Fruit fly (Drosophila melanogaster) whole organism, embryonic: ENCODE measurements around the gene CG32147.

Experiments
- Bgb ChIP-seq: fragments of 200-800 bp; sonication (Bioruptor generic); IDR thresholded peaks from 2 replicates; pipeline ENCODE4 v1.3.6; 2022; ENCODE audit warnings: missing biosample characterization, missing genetic modification characterization; ENCODE audit not compliant: partially characterized antibody
- BtbVII ChIP-seq: fragments of 200-800 bp; sonication (Bioruptor generic); optimal IDR thresholded peaks from 3 replicates; lab custom pipeline; 2017; ENCODE audit warnings: missing biosample characterization, mild to moderate bottlenecking, missing genetic modification characterization
- Bteb2 ChIP-seq: fragments of 200-800 bp; sonication (Bioruptor generic); optimal IDR thresholded peaks from 2 replicates; lab custom pipeline; 2016; ENCODE audit warnings: missing biosample characterization, missing genetic modification characterization
- CG10654 ChIP-seq: fragments of 200-800 bp; sonication (Bioruptor generic); optimal IDR thresholded peaks from 2 replicates; lab custom pipeline; 2016; ENCODE audit warnings: missing biosample characterization, missing genetic modification characterization
- CG10979 ChIP-seq: fragments of 200-800 bp; sonication (Bioruptor generic); optimal IDR thresholded peaks from 2 replicates; lab custom pipeline; 2018; ENCODE audit warnings: missing biosample characterization, mild to moderate bottlenecking, missing genetic modification characterization, moderate library complexity
- CG11247 ChIP-seq: fragments of 200-800 bp; sonication (Bioruptor generic); IDR thresholded peaks from 2 replicates; pipeline ENCODE4 v1.3.6; 2022; ENCODE audit warnings: missing biosample characterization, missing genetic modification characterization
- CG11723 ChIP-seq: fragments of 200-800 bp; sonication (Bioruptor generic); optimal IDR thresholded peaks from 2 replicates; lab custom pipeline; 2017; ENCODE audit warnings: missing biosample characterization, mild to moderate bottlenecking, missing genetic modification characterization
- CG12104 ChIP-seq: fragments of 200-800 bp; sonication (Bioruptor generic); optimal IDR thresholded peaks from 3 replicates; lab custom pipeline; 2016; ENCODE audit warnings: missing biosample characterization, missing genetic modification characterization
- CG12236 ChIP-seq: fragments of 200-800 bp; sonication (Bioruptor generic); optimal IDR thresholded peaks from 2 replicates; lab custom pipeline; 2016; ENCODE audit warnings: missing biosample characterization, missing genetic modification characterization
- CG1233 ChIP-seq: fragments of 200-800 bp; sonication (Bioruptor generic); optimal IDR thresholded peaks from 4 replicates; lab custom pipeline; 2018; ENCODE audit warnings: missing biosample characterization, mild to moderate bottlenecking, missing genetic modification characterization
- CG12659 ChIP-seq: fragments of 200-800 bp; sonication (Bioruptor generic); optimal IDR thresholded peaks from 3 replicates; lab custom pipeline; 2017; ENCODE audit warnings: mild to moderate bottlenecking, missing biosample characterization, missing genetic modification reagents, missing genetic modification characterization
- CG1647 ChIP-seq: fragments of 200-800 bp; sonication (Bioruptor generic); optimal IDR thresholded peaks from 3 replicates; lab custom pipeline; 2016; ENCODE audit warnings: missing biosample characterization, missing genetic modification characterization
- CG1792 ChIP-seq: fragments of 200-800 bp; sonication (Bioruptor generic); optimal IDR thresholded peaks from 2 replicates; lab custom pipeline; 2016; ENCODE audit warnings: missing biosample characterization, missing genetic modification characterization
- CG30403 ChIP-seq: fragments of 200-800 bp; sonication (Bioruptor generic); optimal IDR thresholded peaks from 3 replicates; lab custom pipeline; 2016; ENCODE audit warnings: missing biosample characterization, missing genetic modification characterization
- CG3726 ChIP-seq: fragments of 200-800 bp; sonication (Bioruptor generic); IDR thresholded peaks from 3 replicates; pipeline ENCODE4, ENCODE4 v1.3.6; 2022; ENCODE audit warnings: missing biosample characterization, missing genetic modification characterization
- CG5245 ChIP-seq: fragments of 200-800 bp; sonication (Bioruptor generic); optimal IDR thresholded peaks from 3 replicates; lab custom pipeline; 2016; ENCODE audit warnings: missing biosample characterization, missing genetic modification characterization
- CG6272 ChIP-seq: fragments of 200-800 bp; sonication (Bioruptor generic); IDR thresholded peaks from 2 replicates; pipeline ENCODE4 v1.3.6; 2022; ENCODE audit warnings: missing biosample characterization, missing genetic modification characterization
- CG7271 ChIP-seq: fragments of 200-800 bp; sonication (Bioruptor generic); optimal IDR thresholded peaks from 2 replicates; lab custom pipeline; 2018; ENCODE audit warnings: missing biosample characterization, mild to moderate bottlenecking, missing genetic modification characterization, moderate library complexity
- CG7357 ChIP-seq: fragments of 200-800 bp; sonication (Bioruptor generic); IDR thresholded peaks from 3 replicates; pipeline ENCODE4 v1.3.6; 2022; ENCODE audit warnings: missing biosample characterization, missing genetic modification characterization
- CG7745 ChIP-seq: fragments of 200-800 bp; sonication (Bioruptor generic); optimal IDR thresholded peaks from 2 replicates; lab custom pipeline; 2018; ENCODE audit warnings: missing biosample characterization, mild to moderate bottlenecking, missing genetic modification characterization, moderate library complexity
- CG8478 ChIP-seq: fragments of >200 bp; optimal IDR thresholded peaks from 2 replicates; lab custom pipeline; 2018
- CG8765 ChIP-seq: fragments of 200-800 bp; sonication (Bioruptor generic); IDR thresholded peaks from 2 replicates; pipeline ENCODE4 v1.3.6; 2022; ENCODE audit warnings: missing biosample characterization, missing genetic modification characterization
- CG8924 ChIP-seq: fragments of 200-800 bp; optimal IDR thresholded peaks from 3 replicates; lab custom pipeline; 2019; ENCODE audit warnings: missing biosample characterization, mild to moderate bottlenecking, missing genetic modification characterization, moderate library complexity
- Camta ChIP-seq: fragments of 200-800 bp; sonication (Bioruptor generic); optimal IDR thresholded peaks from 2 replicates; lab custom pipeline; 2016; ENCODE audit warnings: missing biosample characterization, missing genetic modification characterization
- Drgx ChIP-seq: fragments of 200-800 bp; sonication (Bioruptor generic); IDR thresholded peaks from 2 replicates; pipeline ENCODE4 v1.3.6; 2022; ENCODE audit warnings: missing biosample characterization, missing genetic modification characterization
- Meics ChIP-seq: fragments of 200-800 bp; sonication (Bioruptor generic); optimal IDR thresholded peaks from 2 replicates; lab custom pipeline; 2017; ENCODE audit warnings: missing biosample characterization, mild to moderate bottlenecking, missing genetic modification characterization
- Oli ChIP-seq: fragments of 200-800 bp; sonication (Bioruptor generic); optimal IDR thresholded peaks from 2 replicates; lab custom pipeline; 2018; ENCODE audit warnings: missing biosample characterization, mild to moderate bottlenecking, missing genetic modification characterization, moderate library complexity
- Poxn ChIP-seq: fragments of 200-800 bp; sonication (Bioruptor generic); IDR thresholded peaks from 2 replicates; pipeline ENCODE4 v1.3.6; 2022; ENCODE audit warnings: missing biosample characterization, missing genetic modification characterization
- Sin3A ChIP-seq: fragments of >200 bp; optimal IDR thresholded peaks from 2 replicates; lab custom pipeline; 2018
- Six4 ChIP-seq: fragments of 200-800 bp; sonication (Bioruptor generic); optimal IDR thresholded peaks from 2 replicates; lab custom pipeline; 2016; ENCODE audit warnings: missing biosample characterization, missing genetic modification characterization
- Sox100B ChIP-seq: fragments of 200-800 bp; sonication (Bioruptor generic); optimal IDR thresholded peaks from 3 replicates; lab custom pipeline; 2018; ENCODE audit warnings: missing biosample characterization, mild to moderate bottlenecking, missing genetic modification characterization
- Ssrp ChIP-seq: fragments of 200-800 bp; sonication (Bioruptor generic); optimal IDR thresholded peaks from 2 replicates; lab custom pipeline; 2018; ENCODE audit warnings: missing biosample characterization, mild to moderate bottlenecking, missing genetic modification characterization, moderate library complexity
- Stat92E ChIP-seq, 3 experiments: fragments of >200 bp in 2 of 3; fragments of 200-800 bp in 1 of 3; sonication (Bioruptor generic) in 1 of 3; optimal IDR thresholded peaks; 2 replicates each; lab custom pipeline; 2017 to 2019; ENCODE audit warnings: missing biosample characterization in 3 of 3, missing genetic modification characterization in 3 of 3, mild to moderate bottlenecking in 1 of 3, moderate library complexity in 1 of 3
- TFAM ChIP-seq: fragments of 200-800 bp; sonication (Bioruptor generic); optimal IDR thresholded peaks from 2 replicates; lab custom pipeline; 2017; ENCODE audit warnings: missing biosample characterization, missing genetic modification characterization, inconsistent platforms
- Usf ChIP-seq: fragments of 200-800 bp; sonication (Bioruptor generic); optimal IDR thresholded peaks from 2 replicates; lab custom pipeline; 2017; ENCODE audit warnings: missing genotype, missing biosample characterization, missing genetic modification characterization
- Xrp1 ChIP-seq: fragments of 200-800 bp; sonication (Bioruptor generic); IDR thresholded peaks from 2 replicates; pipeline ENCODE4 v1.3.6; 2022; ENCODE audit warnings: missing biosample characterization, missing genetic modification characterization
- aop ChIP-seq: fragments of 200-800 bp; sonication (Bioruptor generic); IDR thresholded peaks from 2 replicates; pipeline ENCODE4 v1.3.6; 2022; ENCODE audit warnings: missing biosample characterization, missing genetic modification characterization
- caup ChIP-seq: fragments of 200-800 bp; sonication (Bioruptor generic); optimal IDR thresholded peaks from 3 replicates; lab custom pipeline; 2017; ENCODE audit warnings: missing biosample characterization, mild to moderate bottlenecking, missing genetic modification characterization, moderate library complexity; ENCODE audit not compliant: severe bottlenecking
- croc ChIP-seq: fragments of 200-800 bp; sonication (Bioruptor generic); conservative IDR thresholded peaks from 3 replicates; pipeline ENCODE4 v1.3.6; 2022; ENCODE audit warnings: missing biosample characterization, missing genetic modification characterization
- dm ChIP-seq: fragments of 200-800 bp; sonication (Bioruptor generic); optimal IDR thresholded peaks from 3 replicates; lab custom pipeline; 2016; ENCODE audit warnings: missing biosample characterization, missing genetic modification characterization
- gcm2 ChIP-seq: fragments of 200-800 bp; sonication (Bioruptor generic); optimal IDR thresholded peaks from 2 replicates; lab custom pipeline; 2016; ENCODE audit warnings: missing biosample characterization, missing genetic modification characterization
- gfzf ChIP-seq: fragments of 200-800 bp; sonication (Bioruptor generic); optimal IDR thresholded peaks from 2 replicates; lab custom pipeline; 2016; ENCODE audit warnings: missing biosample characterization, mild to moderate bottlenecking, missing genetic modification characterization, moderate library complexity
- lov ChIP-seq, 2 experiments: fragments of 200-800 bp in 1 of 2; fragments of >200 bp in 1 of 2; sonication (Bioruptor generic) in 1 of 2; IDR thresholded peaks in 1 of 2; optimal IDR thresholded peaks in 1 of 2; 2 replicates in 1 of 2; 3 replicates in 1 of 2; pipeline versions ENCODE4 v1.3.6 to Lab custom; 2017 to 2022; ENCODE audit warnings: missing biosample characterization in 1 of 2, missing genetic modification characterization in 1 of 2
- mam ChIP-seq: fragments of 200-800 bp; sonication (Bioruptor generic); optimal IDR thresholded peaks from 3 replicates; lab custom pipeline; 2016; ENCODE audit warnings: missing biosample characterization, missing genetic modification characterization
- mld ChIP-seq: fragments of 200-800 bp; sonication (Bioruptor generic); IDR thresholded peaks from 3 replicates; pipeline ENCODE4 v1.3.6; 2022; ENCODE audit warnings: missing biosample characterization, missing genetic modification characterization; ENCODE audit not compliant: partially characterized antibody
- row ChIP-seq: fragments of 200-800 bp; sonication (Bioruptor generic); IDR thresholded peaks from 3 replicates; pipeline ENCODE4 v1.3.6; 2022; ENCODE audit warnings: missing biosample characterization, missing genetic modification characterization
- sens ChIP-seq: fragments of 200-800 bp; sonication (Bioruptor generic); peaks from one replicate; lab custom pipeline; 2016; ENCODE audit warnings: missing biosample characterization, missing genetic modification characterization
- seq ChIP-seq: fragments of 200-800 bp; sonication (Bioruptor generic); IDR thresholded peaks from 2 replicates; pipeline ENCODE4 v1.3.6; 2022; ENCODE audit warnings: missing biosample characterization, missing genetic modification characterization
- shn ChIP-seq: fragments of 200-800 bp; sonication (Bioruptor generic); optimal IDR thresholded peaks from 3 replicates; lab custom pipeline; 2016; ENCODE audit warnings: missing biosample characterization, missing genetic modification characterization
- tll ChIP-seq, 2 experiments: fragments of 200-800 bp in 1 of 2; fragments of >200 bp in 1 of 2; sonication (Bioruptor generic) in 1 of 2; optimal IDR thresholded peaks; 2 replicates each; lab custom pipeline; 2017 to 2019; ENCODE audit warnings: missing biosample characterization in 2 of 2, missing genetic modification characterization in 2 of 2, mild to moderate bottlenecking in 1 of 2, moderate library complexity in 1 of 2
- vfl ChIP-seq: fragments of 200-800 bp; sonication (Bioruptor generic); optimal IDR thresholded peaks from 2 replicates; lab custom pipeline; 2016; ENCODE audit warnings: missing biosample characterization, missing genetic modification characterization

CG32147 gene

DNA sequence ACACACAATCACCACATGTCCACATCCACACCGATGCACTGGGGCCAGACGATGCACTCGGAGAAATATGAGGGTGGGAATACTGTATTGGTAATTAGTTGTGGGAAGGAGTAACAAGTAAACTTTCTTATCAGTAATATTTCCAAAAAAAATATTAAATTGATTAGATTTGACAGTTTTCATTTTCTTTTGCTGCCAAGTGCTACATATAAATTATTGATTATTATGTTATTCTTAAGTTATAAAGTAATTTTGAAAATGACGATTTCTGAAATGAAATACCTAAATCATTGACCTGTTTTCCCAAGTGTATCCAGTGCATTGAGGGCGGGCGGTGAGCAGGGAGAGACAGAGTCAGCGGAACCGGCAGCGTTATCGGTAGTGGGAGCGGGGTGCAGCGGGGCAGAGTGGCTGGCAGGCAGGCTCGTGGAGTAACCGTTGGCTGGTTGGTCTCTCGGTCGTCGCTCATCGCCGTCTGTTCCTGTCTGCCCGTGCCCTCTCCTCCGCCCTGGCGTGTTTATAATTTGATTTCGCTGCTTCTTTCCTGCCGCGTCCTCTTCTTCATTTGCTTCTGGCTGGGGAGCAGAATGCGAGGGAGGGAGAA lies 36.0 kb downstream of the CG32147 start (continued):
- TF ChIP-seq CG12236 (GFP tag; lab: Kevin White, UChicago) (no peak), Stat92E (GFP tag; optimal IDR thresholded peaks at IDR 0.05; lab: Kevin White, UChicago) (no peak), Bgb (GFP tag; lab: Robert Waterston, UW) (no peak), aop (GFP tag; lab: Robert Waterston, UW) (no peak), CG11247 (GFP tag; lab: Robert Waterston, UW) (no peak), Xrp1 (GFP tag; lab: Robert Waterston, UW) (peak; percentile 68; the same call in 1 of the 2 replicates), sens (GFP tag; lab: Kevin White, UChicago) (peak; percentile 81), dm (GFP tag; lab: Kevin White, UChicago) (no peak), Meics (GFP tag; lab: Kevin White, UChicago) (peak; percentile 35), Drgx (GFP tag; lab: Robert Waterston, UW) (peak; percentile 87), lov (optimal IDR thresholded peaks at IDR 0.05; lab: Kevin White, UChicago) (no peak), lov (GFP tag; IDR thresholded peaks at IDR 0.05; lab: Robert Waterston, UW) (no peak), CG11723 (GFP tag; lab: Kevin White, UChicago) (no peak), CG6272 (GFP tag; lab: Robert Waterston, UW) (no peak), shn (GFP tag; lab: Kevin White, UChicago) (no peak), caup (GFP tag; lab: Kevin White, UChicago) (no peak), TFAM (GFP tag; lab: Kevin White, UChicago) (no peak), CG8478 (lab: Kevin White, UChicago) (no peak), Sin3A (lab: Kevin White, UChicago) (no peak), CG3726 (GFP tag; lab: Robert Waterston, UW) (0 out of 3 replicates have a peak, but pooled peaks have one; percentile 39), CG1647 (GFP tag; lab: Kevin White, UChicago) (no peak), row (GFP tag; lab: Robert Waterston, UW) (peak; percentile 54; the same call in 2 of the 3 replicates), Oli (tag; lab: Kevin White, UChicago) (peak; percentile 63), seq (GFP tag; lab: Robert Waterston, UW) (no peak), Usf (peak; percentile 5), tll (GFP tag; optimal IDR thresholded peaks at IDR 0.05; lab: Kevin White, UChicago) (no peak), CG7745 (no peak), gcm2 (GFP tag; lab: Kevin White, UChicago) (no peak), CG12104 (GFP tag; lab: Kevin White, UChicago) (no peak), mld (no peak), Poxn (GFP tag; lab: Robert Waterston, UW) (no peak), CG10654 (GFP tag; lab: Kevin White, UChicago) (peak; percentile 9), BtbVII (GFP tag; lab: Kevin White, UChicago) (no peak), Bteb2 (GFP tag; lab: Kevin White, UChicago) (no peak), CG30403 (GFP tag; lab: Kevin White, UChicago) (peak; percentile 55), CG7357 (GFP tag; lab: Robert Waterston, UW) (no peak; the same call in 2 of the 3 replicates), CG5245 (GFP tag; lab: Kevin White, UChicago) (peak; percentile 28), CG10979 (peak; percentile 80), CG12659 (GFP tag; lab: Kevin White, UChicago) (no peak), Sox100B (GFP tag; lab: Kevin White, UChicago) (peak; percentile 75), CG7271 (tag; lab: Kevin White, UChicago) (no peak), Camta (no peak), CG8765 (GFP tag; lab: Robert Waterston, UW) (no peak), mam (GFP tag; lab: Kevin White, UChicago) (no peak), CG8924 (tag; lab: Kevin White, UChicago) (peak; percentile 58), CG1792 (GFP tag; lab: Kevin White, UChicago) (no peak), vfl (no peak), gfzf (GFP tag; lab: Kevin White, UChicago) (no peak), Six4 (GFP tag; lab: Kevin White, UChicago) (peak; percentile 47), Ssrp (tag; lab: Kevin White, UChicago) (peak; percentile 65), croc (GFP tag; lab: Robert Waterston, UW) (peak; percentile 30; the same call in 1 of the 3 replicates), CG1233 (GFP tag; lab: Kevin White, UChicago) (peak; percentile 24)
